Worm (Caenorhabditis elegans) whole organism, midembryonic: ENCODE data around the gene Y73B6BL.289.

Experiments used
- cog-1 ChIP-seq: sonication (generic microtip); optimal IDR thresholded peaks from 2 replicates; lab custom pipeline; 2016; ENCODE audit warnings: missing genetic modification characterization, missing compliant biosample characterization
- flt-1 ChIP-seq: fragments of 200-800 bp; sonication (Bioruptor generic); IDR thresholded peaks from 2 replicates; pipeline ENCODE4 v1.3.6; 2022; ENCODE audit warnings: missing genetic modification characterization, missing compliant biosample characterization
- klf-2 ChIP-seq: fragments of 200-800 bp; sonication (Bioruptor generic); conservative IDR thresholded peaks from 2 replicates; pipeline ENCODE4 v1.3.6; 2022; ENCODE audit warnings: missing genetic modification reagents, missing genetic modification characterization, missing compliant biosample characterization
- med-1 ChIP-seq: sonication (generic microtip); optimal IDR thresholded peaks from 2 replicates; lab custom pipeline; 2017; ENCODE audit warnings: missing genetic modification characterization, mild to moderate bottlenecking, missing compliant biosample characterization, antibody characterized with exemption, missing genetic modification reagents; ENCODE audit not compliant: insufficient read depth
- tab-1 ChIP-seq: fragments of 200-800 bp; sonication (Bioruptor generic); IDR thresholded peaks from 2 replicates; pipeline ENCODE4 v1.3.6; 2022; ENCODE audit warnings: missing genetic modification characterization, missing compliant biosample characterization

DNA sequence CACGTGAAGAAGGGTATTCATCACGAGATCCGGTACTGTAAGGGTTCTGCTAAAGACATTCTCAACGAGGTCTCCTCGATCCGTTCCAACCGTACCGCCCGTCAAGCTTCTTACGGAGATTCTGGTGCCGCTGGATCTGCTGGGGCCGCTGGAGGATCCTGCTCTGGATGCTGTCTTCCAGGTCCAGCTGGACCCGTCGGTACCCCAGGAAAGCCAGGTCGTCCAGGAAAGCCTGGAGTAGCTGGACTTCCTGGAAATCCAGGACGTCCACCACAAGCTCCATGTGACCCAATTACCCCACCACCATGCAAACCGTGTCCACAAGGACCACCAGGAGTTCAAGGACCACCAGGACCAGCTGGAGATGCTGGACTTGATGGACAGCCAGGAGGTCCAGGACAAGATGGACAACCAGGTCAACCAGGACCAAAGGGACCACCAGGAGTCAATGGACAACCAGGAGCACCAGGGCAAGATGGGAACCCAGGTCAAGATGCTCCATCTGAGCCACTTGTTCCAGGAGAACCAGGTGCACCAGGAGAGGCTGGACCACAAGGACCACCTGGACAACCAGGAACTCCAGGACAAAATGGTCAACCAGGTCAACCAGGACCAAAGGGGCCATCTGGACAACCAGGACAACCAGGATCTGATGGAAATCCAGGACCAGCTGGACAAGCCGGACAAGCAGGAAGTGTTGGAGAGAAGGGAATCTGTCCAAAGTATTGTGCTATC, 30.2 kb downstream of the Y73B6BL.289 start:
- TF ChIP-seq klf-2 (GFP tag; lab: Robert Waterston, UW) (no peak), med-1 (no peak), tab-1 (GFP tag; lab: Robert Waterston, UW) (no peak), cog-1 (tag; lab: Kevin White, UChicago) (no peak), flt-1 (GFP tag; lab: Robert Waterston, UW) (no peak)
